Worm (Caenorhabditis elegans) whole organism, mixed stage, embryonic: ENCODE data around the gene clec-149.

Experiments
- ces-1 ChIP-seq: fragments of 150-350 bp; optimal IDR thresholded peaks from 2 replicates; lab custom pipeline; 2014; ENCODE audit warnings: missing biosample characterization, missing genetic modification reagents, missing genetic modification characterization
- lin-13 ChIP-seq: fragments of 150-350 bp; optimal IDR thresholded peaks from 2 replicates; lab custom pipeline; 2014; ENCODE audit warnings: missing biosample characterization, missing genetic modification characterization
- nhr-28 ChIP-seq: fragments of 150-350 bp; optimal IDR thresholded peaks from 2 replicates; lab custom pipeline; 2014; ENCODE audit warnings: missing biosample characterization, missing genetic modification characterization

DNA sequence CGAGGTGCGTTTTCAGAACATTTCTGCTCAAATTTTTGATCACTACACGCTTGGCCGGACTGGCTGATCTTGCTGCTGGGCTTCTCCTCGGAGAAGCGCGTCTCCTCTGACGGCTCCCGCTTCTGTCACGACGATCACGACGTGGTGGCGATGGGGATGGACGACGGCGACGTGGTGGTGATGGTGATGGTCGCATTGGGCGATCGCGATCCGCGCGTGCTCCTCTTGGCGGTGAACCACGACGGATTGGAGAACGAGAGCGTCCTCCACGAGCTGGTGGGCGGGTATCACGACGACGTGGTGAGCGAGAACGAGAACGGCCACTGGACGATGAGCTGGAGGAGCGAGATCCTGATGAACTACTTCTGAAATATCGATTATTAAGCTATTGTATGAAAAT, 30.4 kb downstream of the clec-149 start:
- no peak for TF ChIP-seq nhr-28 (tag; lab: Kevin White, UChicago)
- no peak for TF ChIP-seq lin-13 (tag; lab: Kevin White, UChicago)
- no peak for TF ChIP-seq ces-1
